Worm (Caenorhabditis elegans) whole organism, early embryonic: ENCODE results near the gene inx-3.
A peak's percentile ranks its signal among the peaks of the same experiment; 100 is the strongest.

Experiments used
- B0310.2 ChIP-seq: sonication (generic microtip); optimal IDR thresholded peaks from 2 replicates; lab custom pipeline; 2016; ENCODE audit warnings: mild to moderate bottlenecking, missing genetic modification characterization, missing compliant biosample characterization
- F13C5.2 ChIP-seq: sonication (generic microtip); optimal IDR thresholded peaks from 2 replicates; lab custom pipeline; 2017; ENCODE audit warnings: mild to moderate bottlenecking, missing genetic modification characterization, inconsistent platforms, missing compliant biosample characterization
- aly-1 ChIP-seq: sonication (generic microtip); optimal IDR thresholded peaks from 2 replicates; lab custom pipeline; 2016; ENCODE audit warnings: missing genetic modification characterization, missing compliant biosample characterization
- ama-1 ChIP-seq: fragments of 150-350 bp; optimal IDR thresholded peaks from 2 replicates; lab custom pipeline; 2014
- ceh-13 ChIP-seq: fragments of 200-800 bp; sonication (Bioruptor generic); optimal IDR thresholded peaks from 2 replicates; lab custom pipeline; 2018; ENCODE audit warnings: mild to moderate bottlenecking, missing genetic modification characterization, missing compliant biosample characterization
- ceh-36 ChIP-seq: sonication (generic microtip); optimal IDR thresholded peaks from 2 replicates; lab custom pipeline; 2016; ENCODE audit warnings: missing genetic modification characterization, inconsistent platforms, missing compliant biosample characterization
- ets-7 ChIP-seq: sonication (generic microtip); optimal IDR thresholded peaks from 2 replicates; lab custom pipeline; 2016; ENCODE audit warnings: missing genotype, missing genetic modification characterization, missing compliant biosample characterization
- hmbx-1 ChIP-seq: sonication (generic microtip); optimal IDR thresholded peaks from 2 replicates; lab custom pipeline; 2016; ENCODE audit warnings: mild to moderate bottlenecking, missing genetic modification characterization, missing compliant biosample characterization
- hmg-4 ChIP-seq: fragments of 200-800 bp; sonication (Bioruptor generic); optimal IDR thresholded peaks from 2 replicates; lab custom pipeline; 2018; ENCODE audit warnings: mild to moderate bottlenecking, missing genetic modification characterization, missing compliant biosample characterization
- hnd-1 ChIP-seq: sonication (generic microtip); optimal IDR thresholded peaks from 2 replicates; lab custom pipeline; 2016; ENCODE audit warnings: missing genetic modification characterization, missing compliant biosample characterization
- pes-1 ChIP-seq: fragments of 200-800 bp; sonication (Bioruptor generic); IDR thresholded peaks from 2 replicates; pipeline ENCODE4 v1.3.6; 2022; ENCODE audit warnings: missing genetic modification reagents, missing genetic modification characterization, missing compliant biosample characterization
- sea-1 ChIP-seq: fragments of 200-800 bp; sonication (Bioruptor generic); conservative IDR thresholded peaks from 2 replicates; pipeline ENCODE4 v1.3.6; 2022; ENCODE audit warnings: missing genetic modification characterization, missing compliant biosample characterization
- tbx-11 ChIP-seq: fragments of 200-800 bp; sonication (Bioruptor generic); IDR thresholded peaks from 2 replicates; pipeline ENCODE4 v1.3.6; 2022; ENCODE audit warnings: missing genetic modification characterization, missing compliant biosample characterization
- tbx-37 ChIP-seq: fragments of 200-800 bp; sonication (Bioruptor generic); conservative IDR thresholded peaks from 2 replicates; pipeline ENCODE4 v1.3.6; 2022; ENCODE audit warnings: missing genetic modification reagents, missing genetic modification characterization, missing compliant biosample characterization
- tra-4 ChIP-seq: sonication (generic microtip); optimal IDR thresholded peaks from 2 replicates; lab custom pipeline; 2017; ENCODE audit warnings: missing genetic modification characterization, missing compliant biosample characterization

Gene inx-3

DNA sequence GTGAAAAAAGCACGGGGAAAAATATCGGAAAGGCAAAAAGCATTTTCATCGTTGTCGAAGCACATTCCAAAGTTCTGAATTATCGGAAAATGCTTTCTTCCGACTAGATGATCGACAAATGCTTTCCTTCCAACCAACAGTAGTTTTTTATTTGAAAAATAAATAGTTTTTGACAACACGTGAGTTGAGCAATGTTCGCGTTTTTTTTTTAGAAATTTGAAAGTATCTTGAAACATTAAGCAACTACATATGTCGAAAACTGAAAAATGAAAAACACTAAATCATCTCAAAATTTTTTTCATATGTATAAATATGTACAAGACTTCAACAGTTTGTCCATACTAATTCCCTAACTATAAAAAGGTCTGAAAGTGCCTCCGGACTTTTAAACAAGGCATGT lies 43.6 kb downstream of the inx-3 start, which contains the start of gene hsp-25:
hsp-25 (minus strand) TSS at position 101 of the 400 bp plus-strand sequence.
- TF ChIP-seq aly-1 (tag; lab: Kevin White, UChicago) (no peak), ets-7 (no peak), tra-4 (tag; lab: Kevin White, UChicago) (no peak)

- TF ChIP-seq hmg-4 (GFP tag; lab: Kevin White, UChicago) (peak; percentile 56), hnd-1 (tag; lab: Kevin White, UChicago) (no peak)
These were observed 44.6 kb downstream of the inx-3 start for ce11 chrX:6040435-6041093.

ce11 chrX:6041094-6041441 lies 45.1 kb downstream of the inx-3 start:
- TF ChIP-seq hmbx-1 (tag; lab: Kevin White, UChicago) (no peak), B0310.2 (tag; lab: Kevin White, UChicago) (no peak), sea-1 (GFP tag; lab: Robert Waterston, UW) (no peak), aly-1 (tag; lab: Kevin White, UChicago) (no peak)

DNA sequence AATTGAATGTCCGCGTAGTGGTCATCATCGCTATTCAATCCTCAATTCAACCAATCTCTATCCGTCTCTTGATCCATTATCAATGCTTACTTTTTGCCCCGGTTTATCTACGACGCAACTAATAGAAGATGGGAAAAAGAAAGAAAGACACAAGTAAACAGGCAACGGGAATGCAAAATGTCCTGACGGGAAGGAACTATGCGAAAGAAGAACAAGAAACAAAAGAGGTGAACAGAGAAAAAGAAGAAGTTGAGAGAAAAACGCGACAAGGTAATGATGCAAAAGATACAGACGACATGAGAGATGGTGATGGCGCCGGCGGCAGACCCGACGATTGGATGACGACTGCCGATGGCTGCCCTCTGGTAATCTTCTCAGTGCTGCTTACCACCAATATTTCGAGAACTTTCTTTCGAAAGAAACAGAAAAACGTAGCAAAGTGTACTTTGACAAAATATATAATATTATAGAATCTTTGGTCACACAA lies 46.1 kb downstream of the inx-3 start:
- TF ChIP-seq aly-1 (tag; lab: Kevin White, UChicago) (no peak), hnd-1 (tag; lab: Kevin White, UChicago) (no peak), ceh-36 (no peak), hmbx-1 (tag; lab: Kevin White, UChicago) (no peak)

DNA sequence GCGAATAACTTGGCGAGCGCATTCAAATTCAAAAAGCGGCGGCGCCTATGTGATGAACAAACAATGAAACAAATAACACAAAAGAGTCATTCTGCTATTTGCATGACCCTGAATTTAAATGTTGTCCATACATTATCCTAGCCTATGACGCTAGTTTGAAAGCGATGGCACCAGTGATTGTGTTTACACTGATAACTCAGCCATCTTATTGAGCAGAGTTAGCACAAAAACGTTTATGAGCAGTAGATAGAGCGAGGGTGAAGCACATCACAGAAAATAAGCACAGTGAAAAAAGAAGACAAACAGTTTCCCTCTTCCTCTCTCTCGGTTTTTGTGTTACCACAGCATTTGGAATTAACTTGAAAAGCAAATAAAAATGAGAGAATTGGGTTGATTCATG lies 47.3 kb downstream of the inx-3 start:
- no peak for TF ChIP-seq aly-1 (tag; lab: Kevin White, UChicago)
- TF ChIP-seq tbx-11: no peak
- TF ChIP-seq F13C5.2 (tag; lab: Kevin White, UChicago): no peak
- TF ChIP-seq ceh-13 (GFP tag; lab: Kevin White, UChicago): no peak
- no peak for TF ChIP-seq hmbx-1 (tag; lab: Kevin White, UChicago)
- TF ChIP-seq ama-1: no peak
- no peak for TF ChIP-seq tbx-37 (GFP tag; lab: Robert Waterston, UW)
- TF ChIP-seq pes-1 (GFP tag; lab: Robert Waterston, UW): no peak
- no peak for TF ChIP-seq sea-1 (GFP tag; lab: Robert Waterston, UW)
- no peak for TF ChIP-seq tra-4 (tag; lab: Kevin White, UChicago)
- TF ChIP-seq B0310.2 (tag; lab: Kevin White, UChicago): no peak
- no peak for TF ChIP-seq ets-7
- TF ChIP-seq hmg-4 (GFP tag; lab: Kevin White, UChicago): no peak
